Worm (Caenorhabditis elegans) whole organism, early embryonic: ENCODE measurements around the gene blos-4.

Source experiments
- B0310.2 ChIP-seq: sonication (generic microtip); optimal IDR thresholded peaks from 2 replicates; lab custom pipeline; 2016; ENCODE audit warnings: mild to moderate bottlenecking, missing genetic modification characterization, missing compliant biosample characterization
- ama-1 ChIP-seq: fragments of 150-350 bp; optimal IDR thresholded peaks from 2 replicates; lab custom pipeline; 2014
- ceh-36 ChIP-seq: sonication (generic microtip); optimal IDR thresholded peaks from 2 replicates; lab custom pipeline; 2016; ENCODE audit warnings: missing genetic modification characterization, inconsistent platforms, missing compliant biosample characterization
- ets-7 ChIP-seq: sonication (generic microtip); optimal IDR thresholded peaks from 2 replicates; lab custom pipeline; 2016; ENCODE audit warnings: missing genotype, missing genetic modification characterization, missing compliant biosample characterization
- flt-1 ChIP-seq: fragments of 200-800 bp; sonication (Bioruptor generic); IDR thresholded peaks from 2 replicates; pipeline ENCODE4 v1.3.6; 2022; ENCODE audit warnings: missing genetic modification characterization, missing compliant biosample characterization
- hmg-4 ChIP-seq: fragments of 200-800 bp; sonication (Bioruptor generic); optimal IDR thresholded peaks from 2 replicates; lab custom pipeline; 2018; ENCODE audit warnings: mild to moderate bottlenecking, missing genetic modification characterization, missing compliant biosample characterization
- pes-1 ChIP-seq: fragments of 200-800 bp; sonication (Bioruptor generic); IDR thresholded peaks from 2 replicates; pipeline ENCODE4 v1.3.6; 2022; ENCODE audit warnings: missing genetic modification reagents, missing genetic modification characterization, missing compliant biosample characterization
- scrt-1 ChIP-seq: fragments of 200-800 bp; sonication (Bioruptor generic); IDR thresholded peaks from 2 replicates; pipeline ENCODE4 v1.3.6; 2022; ENCODE audit warnings: missing genetic modification characterization, missing compliant biosample characterization
- tbx-11 ChIP-seq: fragments of 200-800 bp; sonication (Bioruptor generic); IDR thresholded peaks from 2 replicates; pipeline ENCODE4 v1.3.6; 2022; ENCODE audit warnings: missing genetic modification characterization, missing compliant biosample characterization

DNA sequence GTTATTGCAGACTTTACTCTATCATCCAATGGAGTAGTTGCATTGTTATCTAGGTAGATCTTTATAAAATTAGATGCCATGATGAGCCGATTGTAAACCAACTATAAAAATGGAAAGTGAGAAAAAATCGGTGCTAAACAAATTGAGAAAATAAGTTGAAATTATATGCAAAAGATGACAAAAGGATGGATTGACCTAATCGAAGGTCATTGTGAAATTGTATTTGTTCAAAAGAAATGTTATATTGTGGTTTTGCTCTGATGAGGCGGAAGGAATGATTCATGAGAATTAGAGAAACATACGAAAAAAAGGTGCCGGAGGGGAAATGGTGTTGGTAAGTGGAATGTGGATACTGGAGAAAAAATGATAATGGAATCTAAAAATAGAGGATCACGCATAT is 36.0 kb downstream of the blos-4 start, which contains the start of gene scly-1:
- TF ChIP-seq ama-1 (lab: Kevin White, UChicago) (no peak), flt-1 (GFP tag; lab: Robert Waterston, UW) (no peak), tbx-11 (GFP tag; lab: Robert Waterston, UW) (no peak), pes-1 (GFP tag; lab: Robert Waterston, UW) (no peak), ceh-36 (tag; lab: Kevin White, UChicago) (no peak), hmg-4 (GFP tag; lab: Kevin White, UChicago) (no peak), scrt-1 (GFP tag; lab: Robert Waterston, UW) (no peak), B0310.2 (tag; lab: Kevin White, UChicago) (no peak), ets-7 (tag; lab: Kevin White, UChicago) (no peak)
